Worm (Caenorhabditis elegans): ENCODE data around the gene W02B12.11.

- TF ChIP-seq nhr-77 (tag; optimal IDR thresholded peaks at IDR 0.05) (no peak), blmp-1 (tag; optimal IDR thresholded peaks at IDR 0.05; ENCODE audit: insufficient read depth) (no peak), ama-1 (optimal IDR thresholded peaks at IDR 0.05) (no peak), lin-39 (tag; optimal IDR thresholded peaks at IDR 0.05) (no peak), dmd-4 (tag; optimal IDR thresholded peaks at IDR 0.05) (no peak), nhr-237 (tag; optimal IDR thresholded peaks at IDR 0.05) (no peak), F13H6.1 (tag; optimal IDR thresholded peaks at IDR 0.05) (no peak)
Measured at ce11 chrII:11443128-11443527, 30.5 kb upstream of the W02B12.11 start.

Data from whole organism, L2 larva.